Fruit fly (Drosophila melanogaster) whole organism, prepupa: ENCODE data around the gene CG45207.

Source experiments
- Blimp-1 ChIP-seq: fragments of 200-800 bp; sonication (Bioruptor generic); optimal IDR thresholded peaks from 3 replicates; lab custom pipeline; 2017; ENCODE audit warnings: missing biosample characterization, missing genetic modification characterization, mild to moderate bottlenecking, moderate library complexity, missing genetic modification reagents
- CG10669 ChIP-seq: fragments of 200-800 bp; sonication (Bioruptor generic); optimal IDR thresholded peaks from 3 replicates; lab custom pipeline; 2018; ENCODE audit warnings: missing biosample characterization, mild to moderate bottlenecking, missing genetic modification characterization, moderate library complexity
- CG11762 ChIP-seq: fragments of 200-800 bp; sonication (Bioruptor generic); optimal IDR thresholded peaks from 3 replicates; lab custom pipeline; 2016; ENCODE audit warnings: missing biosample characterization, missing genetic modification characterization; ENCODE audit not compliant: insufficient read depth
- CG11902 ChIP-seq: fragments of 200-800 bp; sonication (Bioruptor generic); optimal IDR thresholded peaks from 3 replicates; lab custom pipeline; 2016; ENCODE audit warnings: missing biosample characterization, missing genetic modification characterization
- CG16779 ChIP-seq: fragments of 200-800 bp; sonication (Bioruptor generic); optimal IDR thresholded peaks from 3 replicates; lab custom pipeline; 2017; ENCODE audit warnings: missing biosample characterization, mild to moderate bottlenecking, missing genetic modification characterization
- CG31627 ChIP-seq: fragments of 200-800 bp; sonication (Bioruptor generic); optimal IDR thresholded peaks from 3 replicates; lab custom pipeline; 2016; ENCODE audit warnings: missing biosample characterization, missing genetic modification characterization
- CG32006 ChIP-seq: fragments of 200-800 bp; sonication (Bioruptor generic); optimal IDR thresholded peaks from 3 replicates; lab custom pipeline; 2017; ENCODE audit warnings: missing biosample characterization, mild to moderate bottlenecking, missing genetic modification characterization
- CG34406 ChIP-seq: fragments of 200-800 bp; sonication (Bioruptor generic); optimal IDR thresholded peaks from 3 replicates; lab custom pipeline; 2016; ENCODE audit warnings: missing biosample characterization, missing genetic modification characterization
- CG3919 ChIP-seq: fragments of 200-800 bp; sonication (Bioruptor generic); optimal IDR thresholded peaks from 3 replicates; lab custom pipeline; 2016; ENCODE audit warnings: missing biosample characterization, missing genetic modification characterization
- CG6808 ChIP-seq: fragments of 200-800 bp; sonication (Bioruptor generic); optimal IDR thresholded peaks from 3 replicates; lab custom pipeline; 2017; ENCODE audit warnings: missing biosample characterization, missing genetic modification characterization, mild to moderate bottlenecking, moderate library complexity, missing genetic modification reagents
- CG7368 ChIP-seq: fragments of 200-800 bp; sonication (Bioruptor generic); optimal IDR thresholded peaks from 3 replicates; lab custom pipeline; 2016; ENCODE audit warnings: missing biosample characterization, missing genetic modification characterization
- CG8119 ChIP-seq: fragments of 200-800 bp; sonication (Bioruptor generic); IDR thresholded peaks from 3 replicates; pipeline ENCODE4 v1.3.6; 2022; ENCODE audit warnings: missing biosample characterization, missing genetic modification characterization
- CG8319 ChIP-seq: fragments of 200-800 bp; sonication (Bioruptor generic); optimal IDR thresholded peaks from 3 replicates; lab custom pipeline; 2016; ENCODE audit warnings: missing biosample characterization, missing genetic modification characterization
- CG8632 ChIP-seq: fragments of 200-800 bp; sonication (Bioruptor generic); optimal IDR thresholded peaks from 3 replicates; lab custom pipeline; 2016; ENCODE audit warnings: missing biosample characterization, missing genetic modification characterization
- CG9139 ChIP-seq: fragments of 200-800 bp; sonication (Bioruptor generic); optimal IDR thresholded peaks from 3 replicates; lab custom pipeline; 2017; ENCODE audit warnings: missing biosample characterization, mild to moderate bottlenecking, missing genetic modification characterization
- Eip75B ChIP-seq: fragments of 200-800 bp; sonication (Bioruptor generic); optimal IDR thresholded peaks from 3 replicates; lab custom pipeline; 2016; ENCODE audit warnings: missing biosample characterization, missing genetic modification characterization
- Eip78C ChIP-seq: fragments of 200-800 bp; sonication (Bioruptor generic); peaks from one replicate; lab custom pipeline; 2016; ENCODE audit warnings: missing biosample characterization, missing genetic modification characterization
- Eip93F ChIP-seq: fragments of 200-800 bp; sonication (Bioruptor generic); optimal IDR thresholded peaks from 2 replicates; lab custom pipeline; 2016; ENCODE audit warnings: missing biosample characterization, mild to moderate bottlenecking, missing genetic modification characterization
- Ets21C ChIP-seq: fragments of 200-800 bp; sonication (Bioruptor generic); optimal IDR thresholded peaks from 3 replicates; lab custom pipeline; 2016; ENCODE audit warnings: missing biosample characterization, missing genetic modification characterization
- Ets96B ChIP-seq: fragments of 200-800 bp; optimal IDR thresholded peaks from 2 replicates; lab custom pipeline; 2019; ENCODE audit warnings: missing biosample characterization, mild to moderate bottlenecking, missing genetic modification characterization, moderate library complexity
- Gug ChIP-seq: fragments of 200-800 bp; sonication (Bioruptor generic); IDR thresholded peaks from 2 replicates; pipeline ENCODE4 v1.3.6; 2022; ENCODE audit warnings: missing biosample characterization, missing genetic modification characterization
- Hr39 ChIP-seq: fragments of 200-800 bp; sonication (Bioruptor generic); optimal IDR thresholded peaks from 2 replicates; lab custom pipeline; 2016; ENCODE audit warnings: missing biosample characterization, missing genetic modification characterization
- Hr4 ChIP-seq: fragments of 200-800 bp; sonication (Bioruptor generic); optimal IDR thresholded peaks from 3 replicates; lab custom pipeline; 2016; ENCODE audit warnings: missing biosample characterization, missing genetic modification characterization
- Lpt ChIP-seq: fragments of 200-800 bp; sonication (Bioruptor generic); optimal IDR thresholded peaks from 3 replicates; lab custom pipeline; 2016; ENCODE audit warnings: missing biosample characterization, missing genetic modification characterization
- Met ChIP-seq: fragments of 200-800 bp; sonication (Bioruptor generic); optimal IDR thresholded peaks from 3 replicates; lab custom pipeline; 2016; ENCODE audit warnings: missing biosample characterization, missing genetic modification characterization
- OdsH ChIP-seq: fragments of 200-800 bp; sonication (Bioruptor generic); optimal IDR thresholded peaks from 3 replicates; lab custom pipeline; 2016; ENCODE audit warnings: missing biosample characterization, missing genetic modification characterization
- Smox ChIP-seq: fragments of 200-800 bp; sonication (Bioruptor generic); optimal IDR thresholded peaks from 3 replicates; lab custom pipeline; 2016; ENCODE audit warnings: missing biosample characterization, missing genetic modification characterization
- Sox102F ChIP-seq: fragments of 200-800 bp; sonication (Bioruptor generic); optimal IDR thresholded peaks from 2 replicates; lab custom pipeline; 2016; ENCODE audit warnings: missing biosample characterization, mild to moderate bottlenecking, missing genetic modification characterization
- Sox15 ChIP-seq: fragments of 200-800 bp; sonication (Bioruptor generic); optimal IDR thresholded peaks from 3 replicates; lab custom pipeline; 2016; ENCODE audit warnings: missing biosample characterization, missing genetic modification characterization
- achi ChIP-seq: fragments of 200-800 bp; sonication (Bioruptor generic); optimal IDR thresholded peaks from 3 replicates; lab custom pipeline; 2016; ENCODE audit warnings: missing biosample characterization, missing genetic modification characterization
- dac ChIP-seq: fragments of 200-800 bp; sonication (Bioruptor generic); optimal IDR thresholded peaks from 2 replicates; lab custom pipeline; 2017; ENCODE audit warnings: missing biosample characterization, mild to moderate bottlenecking, missing genetic modification characterization
- dsx ChIP-seq: fragments of 200-800 bp; optimal IDR thresholded peaks from 3 replicates; lab custom pipeline; 2019; ENCODE audit warnings: missing biosample characterization, mild to moderate bottlenecking, missing genetic modification characterization, moderate library complexity; ENCODE audit not compliant: poor library complexity, severe bottlenecking
- eg ChIP-seq: fragments of 200-800 bp; sonication (Bioruptor generic); IDR thresholded peaks from 3 replicates; pipeline ENCODE4 v1.3.6; 2022; ENCODE audit warnings: missing biosample characterization, missing genetic modification characterization
- fkh ChIP-seq: fragments of 200-800 bp; sonication (Bioruptor generic); optimal IDR thresholded peaks from 3 replicates; lab custom pipeline; 2017; ENCODE audit warnings: missing biosample characterization, mild to moderate bottlenecking, missing genetic modification characterization, moderate library complexity
- lz ChIP-seq: fragments of 200-800 bp; sonication (Bioruptor generic); optimal IDR thresholded peaks from 3 replicates; lab custom pipeline; 2016; ENCODE audit warnings: missing biosample characterization, missing genetic modification characterization
- net ChIP-seq: fragments of 200-800 bp; sonication (Bioruptor generic); optimal IDR thresholded peaks from 3 replicates; lab custom pipeline; 2016; ENCODE audit warnings: missing biosample characterization, missing genetic modification characterization
- spab ChIP-seq: fragments of 200-800 bp; sonication (Bioruptor generic); optimal IDR thresholded peaks from 2 replicates; lab custom pipeline; 2017; ENCODE audit warnings: missing biosample characterization, mild to moderate bottlenecking, missing genetic modification characterization, missing genetic modification reagents
- svp ChIP-seq: fragments of 200-800 bp; sonication (Bioruptor generic); peaks from one replicate; lab custom pipeline; 2016; ENCODE audit warnings: missing biosample characterization, missing genetic modification characterization
- topi ChIP-seq: fragments of 200-800 bp; sonication (Bioruptor generic); optimal IDR thresholded peaks from 3 replicates; lab custom pipeline; 2016; ENCODE audit warnings: missing biosample characterization, missing genetic modification characterization
- vri ChIP-seq: fragments of 200-800 bp; sonication (Bioruptor generic); optimal IDR thresholded peaks from 3 replicates; lab custom pipeline; 2016; ENCODE audit warnings: missing biosample characterization, mild to moderate bottlenecking, missing genetic modification characterization

Gene CG45207

dm6 chr3R:15779505-15779904 is 4.4 kb upstream of the CG45207 start, which contains the start of gene CG5614:
TSS of gene CG5614 (plus strand) at chr3R:15779805.
- TF ChIP-seq CG31627 (GFP tag; lab: Kevin White, UChicago), result no peak
- TF ChIP-seq topi (GFP tag; lab: Kevin White, UChicago), result no peak
- no peak for TF ChIP-seq Ets21C (GFP tag; lab: Kevin White, UChicago)
- TF ChIP-seq CG8119 (GFP tag; lab: Robert Waterston, UW), result no peak
- no peak for TF ChIP-seq CG9139 (GFP tag; lab: Kevin White, UChicago)
- no peak for TF ChIP-seq spab (GFP tag; lab: Kevin White, UChicago)
- no peak for TF ChIP-seq net (GFP tag; lab: Kevin White, UChicago)
- TF ChIP-seq OdsH (GFP tag; lab: Kevin White, UChicago), result no peak
- no peak for TF ChIP-seq CG11762
- no peak for TF ChIP-seq Gug
- no peak for TF ChIP-seq dac (GFP tag; lab: Kevin White, UChicago)
- no peak for TF ChIP-seq Lpt (GFP tag; lab: Kevin White, UChicago)
- no peak for TF ChIP-seq CG3919 (GFP tag; lab: Kevin White, UChicago)
- TF ChIP-seq Met, result no peak
- TF ChIP-seq Ets96B, result no peak
- TF ChIP-seq Sox15 (GFP tag; lab: Kevin White, UChicago), result no peak
- TF ChIP-seq CG6808 (GFP tag; lab: Kevin White, UChicago), result no peak
- no peak for TF ChIP-seq Sox102F (GFP tag; lab: Kevin White, UChicago)

dm6 chr3R:15774128-15774527 is 1.0 kb downstream of the CG45207 start, which contains the start of gene Ttc26:
TSS of gene Ttc26 (plus strand) at chr3R:15774416.
- TF ChIP-seq vri (GFP tag; lab: Kevin White, UChicago) (no peak), Hr39 (no peak), lz (no peak), CG8319 (GFP tag; lab: Kevin White, UChicago) (no peak), achi (GFP tag; lab: Kevin White, UChicago) (no peak), Smox (GFP tag; lab: Kevin White, UChicago) (no peak), CG7368 (GFP tag; lab: Kevin White, UChicago) (no peak), svp (GFP tag; lab: Kevin White, UChicago) (no peak)
- TF ChIP-seq, all 60 proteins: peak for 0

dm6 chr3R:15768900-15769299 is 6.2 kb downstream of the CG45207 start:
- TF ChIP-seq Sox102F (GFP tag; lab: Kevin White, UChicago) (no peak), Eip78C (GFP tag; lab: Kevin White, UChicago) (no peak), Blimp-1 (no peak), dac (GFP tag; lab: Kevin White, UChicago) (no peak), svp (GFP tag; lab: Kevin White, UChicago) (no peak), eg (GFP tag; lab: Robert Waterston, UW) (no peak), Lpt (GFP tag; lab: Kevin White, UChicago) (no peak)

- TF ChIP-seq CG10669 (GFP tag; lab: Kevin White, UChicago), result no peak
- TF ChIP-seq CG3919 (GFP tag; lab: Kevin White, UChicago), result no peak
- TF ChIP-seq CG11762, result no peak
- TF ChIP-seq achi (GFP tag; lab: Kevin White, UChicago), result no peak
- TF ChIP-seq CG31627 (GFP tag; lab: Kevin White, UChicago), result no peak
- TF ChIP-seq CG16779 (tag; lab: Kevin White, UChicago), result no peak
- TF ChIP-seq, all 60 proteins: peak for 0
These were observed 7.8 kb downstream of the CG45207 start, which contains the start of gene CG5623 for dm6 chr3R:15767338-15767737. TSS of gene CG5623 (minus strand) at chr3R:15767438.

dm6 chr3R:15762815-15763214 is 12.3 kb downstream of the CG45207 start, which contains the start of gene CG12784:
TSS of gene CG12784 (plus strand) at chr3R:15763115.
- TF ChIP-seq Hr4, result no peak
- no peak for TF ChIP-seq OdsH (GFP tag; lab: Kevin White, UChicago)
- TF ChIP-seq CG7368 (GFP tag; lab: Kevin White, UChicago), result no peak
- no peak for TF ChIP-seq Sox15 (GFP tag; lab: Kevin White, UChicago)
- TF ChIP-seq CG9139 (GFP tag; lab: Kevin White, UChicago), result no peak
- TF ChIP-seq CG31627 (GFP tag; lab: Kevin White, UChicago), result no peak
- TF ChIP-seq net (GFP tag; lab: Kevin White, UChicago), result no peak
- TF ChIP-seq CG8632 (GFP tag; lab: Kevin White, UChicago), result no peak
- TF ChIP-seq svp (GFP tag; lab: Kevin White, UChicago), result no peak
- no peak for TF ChIP-seq fkh (GFP tag; lab: Kevin White, UChicago)
- TF ChIP-seq Eip93F, result no peak
- TF ChIP-seq lz, result no peak
- TF ChIP-seq dsx (GFP tag; lab: Kevin White, UChicago), result no peak
- TF ChIP-seq CG34406, result no peak
- TF ChIP-seq Eip75B, result no peak
- no peak for TF ChIP-seq Eip78C (GFP tag; lab: Kevin White, UChicago)
- no peak for TF ChIP-seq topi (GFP tag; lab: Kevin White, UChicago)
- no peak for TF ChIP-seq CG11902 (GFP tag; lab: Kevin White, UChicago)
- TF ChIP-seq CG32006, result no peak
- TF ChIP-seq, all 60 proteins: peak for 0
